Worm (Caenorhabditis elegans): ENCODE results near the gene R07B1.13.

The R07B1.13 gene

ce11 chrX:9917362-9917761 is 47.7 kb downstream of the R07B1.13 start, which contains the start of gene F21G4.6:
Gene F21G4.6 (minus strand): TSS chrX:9917448.
- TF ChIP-seq ztf-29 (GFP tag; IDR thresholded peaks at IDR 0.05) (no peak), ztf-23 (GFP tag; IDR thresholded peaks at IDR 0.05) (no peak), klf-2 (GFP tag; conservative IDR thresholded peaks at IDR 0.05) (no peak), med-1 (GFP tag; optimal IDR thresholded peaks at IDR 0.05; ENCODE audit: insufficient read depth) (no peak), flt-1 (GFP tag; IDR thresholded peaks at IDR 0.05) (no peak), tab-1 (GFP tag; IDR thresholded peaks at IDR 0.05) (no peak), cog-1 (tag; optimal IDR thresholded peaks at IDR 0.05) (no peak), T22C8.4 (GFP tag; IDR thresholded peaks at IDR 0.05) (no peak), ref-1 (GFP tag; conservative IDR thresholded peaks at IDR 0.05) (no peak)

- TF ChIP-seq klf-2 (GFP tag; conservative IDR thresholded peaks at IDR 0.05) (no peak), flt-1 (GFP tag; IDR thresholded peaks at IDR 0.05) (no peak), ztf-29 (GFP tag; IDR thresholded peaks at IDR 0.05) (no peak), tab-1 (GFP tag; IDR thresholded peaks at IDR 0.05) (no peak), ztf-23 (GFP tag; IDR thresholded peaks at IDR 0.05) (no peak), ref-1 (GFP tag; conservative IDR thresholded peaks at IDR 0.05) (no peak), med-1 (GFP tag; optimal IDR thresholded peaks at IDR 0.05; ENCODE audit: insufficient read depth) (no peak), T22C8.4 (GFP tag; IDR thresholded peaks at IDR 0.05) (no peak), cog-1 (tag; optimal IDR thresholded peaks at IDR 0.05) (no peak)
These were observed 49.4 kb downstream of the R07B1.13 start, which contains the start of gene folr-1 for ce11 chrX:9918997-9919396. Gene folr-1 (plus strand): TSS chrX:9919297.

Measured in whole organism, midembryonic.